Fruit fly (Drosophila melanogaster) whole organism, wandering third instar larva: ENCODE measurements around the gene VhaSFD.

Experiments used
- CG32264 ChIP-seq: fragments of 200-800 bp; sonication (Bioruptor generic); optimal IDR thresholded peaks from 2 replicates; lab custom pipeline; 2016; ENCODE audit warnings: missing biosample characterization, missing genetic modification characterization
- CrebA ChIP-seq: fragments of 200-800 bp; sonication (Bioruptor generic); optimal IDR thresholded peaks from 2 replicates; lab custom pipeline; 2016; ENCODE audit warnings: missing biosample characterization, mild to moderate bottlenecking, missing genetic modification characterization, borderline replicate concordance
- Dif ChIP-seq: fragments of 200-275, 200-300 bp; sonication (Bioruptor generic); optimal IDR thresholded peaks from 2 replicates; lab custom pipeline; 2018; ENCODE audit warnings: missing biosample characterization, missing genetic modification characterization; ENCODE audit not compliant: partially characterized antibody
- Jra ChIP-seq: sonication (Bioruptor generic); optimal IDR thresholded peaks from 2 replicates; lab custom pipeline; 2016; ENCODE audit warnings: missing biosample characterization, missing genetic modification characterization
- OdsH ChIP-seq: fragments of 200-800 bp; sonication (Bioruptor generic); optimal IDR thresholded peaks from 2 replicates; lab custom pipeline; 2016; ENCODE audit warnings: missing biosample characterization, mild to moderate bottlenecking, missing genetic modification characterization
- Rel ChIP-seq, 2 experiments: fragments of 200-800 bp; sonication (Bioruptor generic) in 1 of 2; optimal IDR thresholded peaks; 2 replicates in 1 of 2; 3 replicates in 1 of 2; lab custom pipeline; 2016 to 2019; ENCODE audit warnings: mild to moderate bottlenecking in 2 of 2, missing biosample characterization in 2 of 2, missing genetic modification characterization in 2 of 2, moderate library complexity in 1 of 2
- Sp1 ChIP-seq: fragments of 200-800 bp; sonication (Bioruptor generic); optimal IDR thresholded peaks from 3 replicates; lab custom pipeline; 2019; ENCODE audit warnings: missing biosample characterization, mild to moderate bottlenecking, missing genetic modification characterization, moderate library complexity
- brk ChIP-seq: fragments of 200-800 bp; sonication (Bioruptor generic); optimal IDR thresholded peaks from 2 replicates; lab custom pipeline; 2016; ENCODE audit warnings: missing biosample characterization, mild to moderate bottlenecking, missing genetic modification characterization
- dl ChIP-seq, 2 experiments: fragments of 175-275, 200-275 bp in 1 of 2; fragments of 200-275 bp in 1 of 2; sonication (Bioruptor generic); optimal IDR thresholded peaks; lab custom pipeline; 2018; ENCODE audit warnings: mild to moderate bottlenecking in 2 of 2, missing biosample characterization in 2 of 2, missing genetic modification characterization in 2 of 2, moderate library complexity in 2 of 2; ENCODE audit not compliant: partially characterized antibody in 2 of 2, insufficient read depth in 1 of 2
- ey ChIP-seq: fragments of 200-800 bp; sonication (Bioruptor generic); optimal IDR thresholded peaks from 2 replicates; lab custom pipeline; 2016; ENCODE audit warnings: missing biosample characterization, missing genetic modification characterization
- usp ChIP-seq: fragments of >200 bp; optimal IDR thresholded peaks from 2 replicates; lab custom pipeline; 2017; ENCODE audit warnings: missing biosample characterization, missing genetic modification characterization

dm6 chr2L:16709693-16710092, 17.9 kb downstream of the VhaSFD start:
- TF ChIP-seq brk (GFP tag; lab: Kevin White, UChicago) (no peak), Jra (no peak), ey (GFP tag; lab: Kevin White, UChicago) (no peak), Sp1 (GFP tag; lab: Kevin White, UChicago) (no peak), usp (GFP tag; lab: Kevin White, UChicago) (no peak), Rel (GFP tag; optimal IDR thresholded peaks at IDR 0.05; lab: Kevin White, UChicago) (no peak), Rel (tag; optimal IDR thresholded peaks at IDR 0.05; lab: Kevin White, UChicago) (no peak), OdsH (GFP tag; lab: Kevin White, UChicago) (no peak), dl (GFP tag; optimal IDR thresholded peaks at IDR 0.05; lab: Kevin White, UChicago; ENCODE audit: insufficient read depth in 1 of 2, partially characterized antibody in 2 of 2) (no peak), CrebA (GFP tag; lab: Kevin White, UChicago) (no peak), CG32264 (no peak), Dif (GFP tag; lab: Kevin White, UChicago) (no peak)
